Fruit fly (Drosophila melanogaster) whole organism, embryonic: ENCODE results near the gene CG8117.
A peak's percentile ranks its signal among the peaks of the same experiment; 100 is the strongest.

Experiments
- Atf3 ChIP-seq: fragments of 200-800 bp; sonication (Bioruptor generic); optimal IDR thresholded peaks from 3 replicates; lab custom pipeline; 2016; ENCODE audit warnings: missing biosample characterization, missing genetic modification characterization
- B-H1 ChIP-seq: fragments of 200-800 bp; sonication (Bioruptor generic); IDR thresholded peaks from 3 replicates; pipeline ENCODE4 v1.3.6; 2022; ENCODE audit warnings: missing biosample characterization, missing genetic modification characterization
- CG10565 ChIP-seq: fragments of 200-800 bp; sonication (Bioruptor generic); optimal IDR thresholded peaks from 3 replicates; lab custom pipeline; 2016; ENCODE audit warnings: missing biosample characterization, mild to moderate bottlenecking, missing genetic modification characterization
- CG11504 ChIP-seq: fragments of 200-800 bp; sonication (Bioruptor generic); optimal IDR thresholded peaks from 3 replicates; lab custom pipeline; 2019; ENCODE audit warnings: missing biosample characterization, mild to moderate bottlenecking, missing genetic modification characterization, moderate library complexity
- CG12104 ChIP-seq: fragments of 200-800 bp; sonication (Bioruptor generic); optimal IDR thresholded peaks from 3 replicates; lab custom pipeline; 2016; ENCODE audit warnings: missing biosample characterization, missing genetic modification characterization
- CG12155 ChIP-seq: fragments of 200-800 bp; sonication (Bioruptor generic); optimal IDR thresholded peaks from 3 replicates; lab custom pipeline; 2016; ENCODE audit warnings: missing biosample characterization, missing genetic modification characterization
- CG13296 ChIP-seq: fragments of 200-800 bp; sonication (Bioruptor generic); optimal IDR thresholded peaks from 3 replicates; lab custom pipeline; 2018; ENCODE audit warnings: missing biosample characterization, mild to moderate bottlenecking, missing genetic modification characterization
- CG4854 ChIP-seq: fragments of 200-800 bp; sonication (Bioruptor generic); optimal IDR thresholded peaks from 2 replicates; lab custom pipeline; 2016; ENCODE audit warnings: missing biosample characterization, missing genetic modification characterization, inconsistent platforms
- CG6765 ChIP-seq: fragments of 200-800 bp; sonication (Bioruptor generic); optimal IDR thresholded peaks from 3 replicates; lab custom pipeline; 2017; ENCODE audit warnings: missing biosample characterization, mild to moderate bottlenecking, missing genetic modification characterization
- CG7357 ChIP-seq: fragments of 200-800 bp; sonication (Bioruptor generic); IDR thresholded peaks from 3 replicates; pipeline ENCODE4 v1.3.6; 2022; ENCODE audit warnings: missing biosample characterization, missing genetic modification characterization
- CG7839 ChIP-seq: fragments of 200-800 bp; sonication (Bioruptor generic); optimal IDR thresholded peaks from 3 replicates; lab custom pipeline; 2018; ENCODE audit warnings: missing biosample characterization, mild to moderate bottlenecking, missing genetic modification characterization, moderate library complexity
- CG8281 ChIP-seq: fragments of 200-800 bp; sonication (Bioruptor generic); optimal IDR thresholded peaks from 2 replicates; lab custom pipeline; 2018; ENCODE audit warnings: missing biosample characterization, mild to moderate bottlenecking, missing genetic modification characterization, moderate library complexity
- CG9215 ChIP-seq: fragments of 200-800 bp; sonication (Bioruptor generic); IDR thresholded peaks from 2 replicates; pipeline ENCODE4 v1.3.6; 2022; ENCODE audit warnings: missing biosample characterization, missing genetic modification characterization
- CG9437 ChIP-seq: fragments of 200-800 bp; sonication (Bioruptor generic); optimal IDR thresholded peaks from 2 replicates; lab custom pipeline; 2018; ENCODE audit warnings: missing biosample characterization, mild to moderate bottlenecking, missing genetic modification characterization
- D19A ChIP-seq: fragments of 200-800 bp; optimal IDR thresholded peaks from 3 replicates; lab custom pipeline; 2019; ENCODE audit warnings: missing biosample characterization, mild to moderate bottlenecking, missing genetic modification characterization, moderate library complexity
- Doc2 ChIP-seq: fragments of 200-800 bp; sonication (Bioruptor generic); IDR thresholded peaks from 2 replicates; pipeline ENCODE4 v1.3.6; 2022; ENCODE audit warnings: missing biosample characterization, missing genetic modification characterization
- Ets97D ChIP-seq: fragments of 200-800 bp; sonication (Bioruptor generic); optimal IDR thresholded peaks from 3 replicates; lab custom pipeline; 2016; ENCODE audit warnings: missing biosample characterization, missing genetic modification characterization
- Fer2 ChIP-seq: fragments of 200-800 bp; sonication (Bioruptor generic); optimal IDR thresholded peaks from 2 replicates; lab custom pipeline; 2018; ENCODE audit warnings: missing biosample characterization, mild to moderate bottlenecking, missing genetic modification characterization, moderate library complexity
- HHEX ChIP-seq: fragments of 200-800 bp; sonication (Bioruptor generic); optimal IDR thresholded peaks from 3 replicates; lab custom pipeline; 2017; ENCODE audit warnings: missing biosample characterization, mild to moderate bottlenecking, missing genetic modification characterization, missing genetic modification reagents
- Mad ChIP-seq: fragments of 200-800 bp; sonication (Bioruptor generic); optimal IDR thresholded peaks from 2 replicates; lab custom pipeline; 2016; ENCODE audit warnings: missing biosample characterization, missing genetic modification characterization
- Nf-YB ChIP-seq: fragments of 200-800 bp; sonication (Bioruptor generic); optimal IDR thresholded peaks from 3 replicates; lab custom pipeline; 2019; ENCODE audit warnings: missing biosample characterization, mild to moderate bottlenecking, missing genetic modification characterization, moderate library complexity
- NfI ChIP-seq: fragments of 200-800 bp; sonication (Bioruptor generic); optimal IDR thresholded peaks from 3 replicates; lab custom pipeline; 2018; ENCODE audit warnings: missing biosample characterization, mild to moderate bottlenecking, missing genetic modification characterization, moderate library complexity
- Pdp1 ChIP-seq, 2 experiments: fragments of 200-800 bp; sonication (Bioruptor generic); optimal IDR thresholded peaks; 3 replicates each; lab custom pipeline; 2016; ENCODE audit warnings: missing biosample characterization in 2 of 2, missing genetic modification characterization in 2 of 2, mild to moderate bottlenecking in 1 of 2, moderate library complexity in 1 of 2
- Tbp ChIP-seq: fragments of >200 bp; optimal IDR thresholded peaks from 2 replicates; lab custom pipeline; 2018; ENCODE audit warnings: missing biosample characterization, missing genetic modification characterization
- amos ChIP-seq: fragments of 200-800 bp; sonication (Bioruptor generic); IDR thresholded peaks from 2 replicates; pipeline ENCODE4 v1.3.6; 2022; ENCODE audit warnings: missing biosample characterization, missing genetic modification characterization; ENCODE audit not compliant: partially characterized antibody
- bab2 ChIP-seq: fragments of 200-800 bp; sonication (Bioruptor generic); optimal IDR thresholded peaks from 2 replicates; lab custom pipeline; 2016; ENCODE audit warnings: missing biosample characterization, missing genetic modification characterization
- bbx ChIP-seq: fragments of 200-800 bp; sonication (Bioruptor generic); IDR thresholded peaks from 2 replicates; pipeline ENCODE4 v1.3.6; 2022; ENCODE audit warnings: missing biosample characterization, missing genetic modification characterization; ENCODE audit not compliant: partially characterized antibody
- bcd ChIP-seq: fragments of 200-800 bp; sonication (Bioruptor generic); optimal IDR thresholded peaks from 2 replicates; lab custom pipeline; 2017; ENCODE audit warnings: missing biosample characterization, mild to moderate bottlenecking, missing genetic modification characterization
- cas ChIP-seq: fragments of 200-800 bp; sonication (Bioruptor generic); IDR thresholded peaks from 2 replicates; pipeline ENCODE4 v1.3.6; 2022; ENCODE audit warnings: missing biosample characterization, missing genetic modification characterization
- cato ChIP-seq: fragments of 200-800 bp; sonication (Bioruptor generic); optimal IDR thresholded peaks from 2 replicates; lab custom pipeline; 2016; ENCODE audit warnings: missing biosample characterization, missing genetic modification characterization, borderline replicate concordance
- cg ChIP-seq: fragments of 200-800 bp; sonication (Bioruptor generic); optimal IDR thresholded peaks from 3 replicates; lab custom pipeline; 2019; ENCODE audit warnings: missing biosample characterization, mild to moderate bottlenecking, missing genetic modification characterization, moderate library complexity
- dmrt99B ChIP-seq: fragments of 200-800 bp; sonication (Bioruptor generic); optimal IDR thresholded peaks from 2 replicates; lab custom pipeline; 2018; ENCODE audit warnings: missing biosample characterization, mild to moderate bottlenecking, missing genetic modification characterization, moderate library complexity
- fd64A ChIP-seq: fragments of 200-800 bp; sonication (Bioruptor generic); optimal IDR thresholded peaks from 3 replicates; lab custom pipeline; 2018; ENCODE audit warnings: missing biosample characterization, mild to moderate bottlenecking, missing genetic modification characterization
- gfzf ChIP-seq: fragments of 200-800 bp; sonication (Bioruptor generic); optimal IDR thresholded peaks from 2 replicates; lab custom pipeline; 2016; ENCODE audit warnings: missing biosample characterization, mild to moderate bottlenecking, missing genetic modification characterization, moderate library complexity
- gt ChIP-seq: fragments of 200-800 bp; sonication (Bioruptor generic); IDR thresholded peaks from 2 replicates; pipeline ENCODE4 v1.3.6; 2022; ENCODE audit warnings: missing biosample characterization, missing genetic modification characterization
- inv ChIP-seq: fragments of 200-800 bp; sonication (Bioruptor generic); IDR thresholded peaks from 2 replicates; pipeline ENCODE4 v1.3.6; 2022; ENCODE audit warnings: missing biosample characterization, missing genetic modification characterization; ENCODE audit not compliant: partially characterized antibody
- jing ChIP-seq: fragments of 200-800 bp; sonication (Bioruptor generic); optimal IDR thresholded peaks from 2 replicates; lab custom pipeline; 2018; ENCODE audit warnings: missing biosample characterization, mild to moderate bottlenecking, missing genetic modification characterization
- jumu ChIP-seq: fragments of 200-800 bp; sonication (Bioruptor generic); optimal IDR thresholded peaks from 3 replicates; lab custom pipeline; 2016; ENCODE audit warnings: missing biosample characterization, missing genetic modification characterization
- lilli ChIP-seq: fragments of 200-800 bp; sonication (Bioruptor generic); optimal IDR thresholded peaks from 3 replicates; lab custom pipeline; 2016; ENCODE audit warnings: missing biosample characterization, missing genetic modification characterization
- lmd ChIP-seq: fragments of 200-800 bp; sonication (Bioruptor generic); IDR thresholded peaks from 2 replicates; pipeline ENCODE4 v1.3.6; 2022; ENCODE audit warnings: missing biosample characterization, missing genetic modification characterization
- maf-S ChIP-seq: fragments of 200-800 bp; sonication (Bioruptor generic); optimal IDR thresholded peaks from 2 replicates; lab custom pipeline; 2016; ENCODE audit warnings: missing biosample characterization, missing genetic modification characterization
- nerfin-1 ChIP-seq: fragments of 200-800 bp; sonication (Bioruptor generic); optimal IDR thresholded peaks from 3 replicates; lab custom pipeline; 2019; ENCODE audit warnings: missing biosample characterization, mild to moderate bottlenecking, missing genetic modification characterization, moderate library complexity
- peb ChIP-seq: fragments of 200-800 bp; sonication (Bioruptor generic); IDR thresholded peaks from 2 replicates; pipeline ENCODE4 v1.3.6; 2022; ENCODE audit warnings: missing biosample characterization, missing genetic modification characterization
- sens-2 ChIP-seq: fragments of 200-800 bp; sonication (Bioruptor generic); IDR thresholded peaks from 2 replicates; pipeline ENCODE4 v1.3.6; 2022; ENCODE audit warnings: missing biosample characterization, missing genetic modification characterization
- slbo ChIP-seq: fragments of 200-800 bp; sonication (Bioruptor generic); IDR thresholded peaks from 2 replicates; pipeline ENCODE4 v1.3.6; 2022; ENCODE audit warnings: missing biosample characterization, missing genetic modification characterization
- sna ChIP-seq: fragments of 200-800 bp; sonication (Bioruptor generic); IDR thresholded peaks from 2 replicates; pipeline ENCODE4 v1.3.6; 2022; ENCODE audit warnings: missing biosample characterization, missing genetic modification characterization; ENCODE audit not compliant: partially characterized antibody
- so ChIP-seq: fragments of 200-800 bp; sonication (Bioruptor generic); IDR thresholded peaks from 3 replicates; pipeline ENCODE4 v1.3.6; 2022; ENCODE audit warnings: missing biosample characterization, missing genetic modification characterization
- ttk ChIP-seq: fragments of 200-800 bp; sonication (Bioruptor generic); IDR thresholded peaks from 2 replicates; pipeline ENCODE4 v2.1.2; 2022; ENCODE audit warnings: missing biosample characterization, missing genetic modification characterization
- twi ChIP-seq: fragments of 200-800 bp; optimal IDR thresholded peaks from 2 replicates; lab custom pipeline; 2019; ENCODE audit warnings: missing biosample characterization, mild to moderate bottlenecking, missing genetic modification characterization, moderate library complexity
- unpg ChIP-seq: fragments of 200-800 bp; sonication (Bioruptor generic); optimal IDR thresholded peaks from 3 replicates; lab custom pipeline; 2018; ENCODE audit warnings: missing biosample characterization, mild to moderate bottlenecking, missing genetic modification characterization, moderate library complexity
- zen2 ChIP-seq: fragments of 200-800 bp; sonication (Bioruptor generic); IDR thresholded peaks from 3 replicates; pipeline ENCODE4 v1.3.6; 2022; ENCODE audit warnings: missing biosample characterization, missing genetic modification characterization; ENCODE audit not compliant: partially characterized antibody

Gene CG8117

dm6 chrX:15599697-15600096 lies 44.3 kb upstream of the CG8117 start:
- TF ChIP-seq dmrt99B (tag; lab: Kevin White, UChicago) (peak; percentile 80), D19A (tag; lab: Kevin White, UChicago) (peak; percentile 29), bbx (GFP tag; lab: Robert Waterston, UW) (no peak), Pdp1 (GFP tag; optimal IDR thresholded peaks at IDR 0.05; lab: Kevin White, UChicago) (peak; percentile 41 to 61), CG6765 (GFP tag; lab: Kevin White, UChicago) (no peak), inv (GFP tag; lab: Robert Waterston, UW) (no peak), unpg (GFP tag; lab: Kevin White, UChicago) (peak; percentile 68), lilli (GFP tag; lab: Kevin White, UChicago) (peak; percentile 54), CG7357 (GFP tag; lab: Robert Waterston, UW) (no peak), bcd (GFP tag; lab: Kevin White, UChicago) (peak; percentile 47), sna (GFP tag; lab: Robert Waterston, UW) (no peak), NfI (peak; percentile 45), zen2 (GFP tag; lab: Robert Waterston, UW) (no peak), ttk (GFP tag; lab: Robert Waterston, UW) (peak; percentile 45; the same call in 1 of the 2 replicates), Doc2 (GFP tag; lab: Robert Waterston, UW) (no peak), slbo (GFP tag; lab: Robert Waterston, UW) (peak; percentile 77), twi (tag; lab: Kevin White, UChicago) (no peak), amos (no peak), CG12155 (GFP tag; lab: Kevin White, UChicago) (peak; percentile 25), nerfin-1 (peak; percentile 27), maf-S (GFP tag; lab: Kevin White, UChicago) (peak; percentile 34), CG13296 (peak; percentile 39), peb (GFP tag; lab: Robert Waterston, UW) (peak; percentile 38; the same call in 1 of the 2 replicates), Atf3 (GFP tag; lab: Kevin White, UChicago) (peak; percentile 34), HHEX (GFP tag; lab: Kevin White, UChicago) (peak; percentile 12), fd64A (GFP tag; lab: Kevin White, UChicago) (no peak), gfzf (GFP tag; lab: Kevin White, UChicago) (no peak), so (no peak), Ets97D (GFP tag; lab: Kevin White, UChicago) (peak; percentile 7), B-H1 (GFP tag; lab: Robert Waterston, UW) (peak; percentile 52), Fer2 (tag; lab: Kevin White, UChicago) (no peak), cas (GFP tag; lab: Robert Waterston, UW) (peak; percentile 30; the same call in 1 of the 2 replicates), CG4854 (peak; percentile 37), CG9437 (GFP tag; lab: Kevin White, UChicago) (no peak), CG8281 (tag; lab: Kevin White, UChicago) (peak; percentile 5), CG7839 (tag; lab: Kevin White, UChicago) (peak; percentile 77), jing (GFP tag; lab: Kevin White, UChicago) (no peak), CG12104 (GFP tag; lab: Kevin White, UChicago) (no peak), CG11504 (tag; lab: Kevin White, UChicago) (peak; percentile 84), lmd (GFP tag; lab: Robert Waterston, UW) (peak; percentile 66), jumu (GFP tag; lab: Kevin White, UChicago) (peak; percentile 29), Tbp (GFP tag; lab: Kevin White, UChicago) (no peak), CG9215 (GFP tag; lab: Robert Waterston, UW) (peak; percentile 86), cg (no peak), sens-2 (GFP tag; lab: Robert Waterston, UW) (0 out of 2 replicates have a peak, but pooled peaks have one; percentile 26), bab2 (GFP tag; lab: Kevin White, UChicago) (peak; percentile 24), CG10565 (GFP tag; lab: Kevin White, UChicago) (no peak), gt (no peak), cato (GFP tag; lab: Kevin White, UChicago) (no peak), Nf-YB (GFP tag; lab: Kevin White, UChicago) (no peak), Mad (GFP tag; lab: Kevin White, UChicago) (no peak)
